Fruit fly (Drosophila melanogaster): ENCODE measurements around the gene Mettl3.

Mettl3 gene

DNA sequence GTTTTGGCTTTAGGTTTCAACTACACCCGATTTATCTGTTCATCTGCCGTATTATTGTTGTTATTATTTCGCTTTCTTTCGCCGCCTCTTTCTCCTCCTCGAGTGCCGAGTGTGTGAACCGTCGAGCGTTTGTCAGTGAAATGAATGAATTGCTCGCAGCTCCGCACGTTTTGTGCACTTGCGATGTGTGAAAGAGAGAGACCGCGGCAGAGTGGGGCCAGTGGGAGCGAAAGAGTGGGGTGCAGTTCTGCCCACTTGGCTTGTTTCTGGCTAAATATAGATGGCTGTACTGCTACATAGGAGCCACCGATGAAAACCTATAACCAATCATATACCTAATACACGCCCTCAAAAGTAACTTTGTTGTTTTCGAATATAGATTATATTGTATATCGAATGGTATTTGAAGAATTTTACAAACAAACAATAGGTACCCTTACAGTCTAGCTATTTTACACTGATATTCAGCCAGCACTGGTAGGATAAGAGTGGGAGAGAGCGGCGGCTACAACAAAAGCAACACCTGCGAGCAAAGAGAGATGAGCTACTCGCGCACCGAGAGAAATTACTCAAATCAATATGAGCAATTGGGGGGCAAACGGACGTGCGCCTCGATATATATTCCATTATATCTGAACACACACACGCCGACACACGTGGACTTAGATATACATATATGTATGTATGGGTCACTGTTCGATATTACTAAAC lies 25.4 kb upstream of the Mettl3 start (continued):
- TF ChIP-seq CG12104 (GFP tag; optimal IDR thresholded peaks at IDR 0.05) (no peak), disco-r (GFP tag; optimal IDR thresholded peaks at IDR 0.05) (no peak), CG9876 (GFP tag; optimal IDR thresholded peaks at IDR 0.05) (no peak), CG11695 (GFP tag; IDR thresholded peaks at IDR 0.05) (no peak), da (GFP tag; optimal IDR thresholded peaks at IDR 0.05) (no peak), Hr51 (GFP tag; optimal IDR thresholded peaks at IDR 0.05) (peak in 1 of 2 experiments; percentile 11), Doc2 (GFP tag; IDR thresholded peaks at IDR 0.05) (no peak), knrl (GFP tag; IDR thresholded peaks at IDR 0.05; ENCODE audit: partially characterized antibody) (0 out of 3 replicates have a peak, but pooled peaks have one; percentile 33), mam (GFP tag; optimal IDR thresholded peaks at IDR 0.05) (no peak), fru (optimal IDR thresholded peaks at IDR 0.05) (no peak), chinmo (GFP tag; IDR thresholded peaks at IDR 0.05; ENCODE audit: partially characterized antibody) (0 out of 4 replicates have a peak, but pooled peaks have one; percentile 34), bcd (GFP tag; optimal IDR thresholded peaks at IDR 0.05) (no peak), CG13296 (GFP tag; optimal IDR thresholded peaks at IDR 0.05) (no peak), exex (tag; optimal IDR thresholded peaks at IDR 0.05) (no peak), CG8478 (optimal IDR thresholded peaks at IDR 0.05) (no peak), D (optimal IDR thresholded peaks at IDR 0.05) (no peak), D (GFP tag; optimal IDR thresholded peaks at IDR 0.05) (no peak), Meics (GFP tag; optimal IDR thresholded peaks at IDR 0.05) (peak; percentile 41), Atf6 (GFP tag; IDR thresholded peaks at IDR 0.05) (0 out of 2 replicates have a peak, but pooled peaks have one; percentile 29), chn (GFP tag; optimal IDR thresholded peaks at IDR 0.05) (no peak), CG34376 (GFP tag; optimal IDR thresholded peaks at IDR 0.05) (peak; percentile 50), Awh (GFP tag; IDR thresholded peaks at IDR 0.05) (no peak), sd (tag; optimal IDR thresholded peaks at IDR 0.05) (peak; percentile 8), Ets65A (GFP tag) (peak; percentile 88), CG6683 (GFP tag; optimal IDR thresholded peaks at IDR 0.05) (no peak), Drgx (GFP tag; IDR thresholded peaks at IDR 0.05) (0 out of 2 replicates have a peak, but pooled peaks have one; percentile 42), HmgD (GFP tag; optimal IDR thresholded peaks at IDR 0.05) (no peak), Bdp1 (GFP tag; optimal IDR thresholded peaks at IDR 0.05) (no peak), Lim3 (GFP tag; IDR thresholded peaks at IDR 0.05) (no peak), CG10321 (GFP tag; IDR thresholded peaks at IDR 0.05) (no peak), az2 (GFP tag; optimal IDR thresholded peaks at IDR 0.05) (no peak), Med (GFP tag) (peak; percentile 72), stc (GFP tag; IDR thresholded peaks at IDR 0.05) (no peak), CG7987 (GFP tag; optimal IDR thresholded peaks at IDR 0.05) (no peak), wor (GFP tag; IDR thresholded peaks at IDR 0.05) (no peak), rib (GFP tag; IDR thresholded peaks at IDR 0.05) (no peak), CG6791 (GFP tag; IDR thresholded peaks at IDR 0.05; ENCODE audit: partially characterized antibody) (no peak), Bteb2 (GFP tag; optimal IDR thresholded peaks at IDR 0.05) (no peak), CG11398 (GFP tag; optimal IDR thresholded peaks at IDR 0.05) (no peak), CG16863 (GFP tag; optimal IDR thresholded peaks at IDR 0.05) (no peak), CG14860 (GFP tag; IDR thresholded peaks at IDR 0.05; ENCODE audit: partially characterized antibody) (no peak), HLH54F (GFP tag; optimal IDR thresholded peaks at IDR 0.05) (no peak), CG31388 (GFP tag; optimal IDR thresholded peaks at IDR 0.05) (no peak), CG18599 (GFP tag; optimal IDR thresholded peaks at IDR 0.05) (no peak), Sox102F (GFP tag; optimal IDR thresholded peaks at IDR 0.05) (peak; percentile 8), Optix (GFP tag; IDR thresholded peaks at IDR 0.05) (0 out of 3 replicates have a peak, but pooled peaks have one; percentile 20), H15 (GFP tag; IDR thresholded peaks at IDR 0.05) (no peak), CG3847 (GFP tag; IDR thresholded peaks at IDR 0.05) (no peak), CG12299 (tag; optimal IDR thresholded peaks at IDR 0.05) (no peak), CG11085 (GFP tag; IDR thresholded peaks at IDR 0.05) (no peak), CG11247 (GFP tag; IDR thresholded peaks at IDR 0.05) (no peak)

Data from whole organism, embryonic.